Worm (Caenorhabditis elegans) whole organism, young adult: Measurements from ENCODE around the gene capg-2.

Source experiments
- C17E4.6 ChIP-seq: fragments of 200-800 bp; sonication (Bioruptor generic); IDR thresholded peaks from 2 replicates; pipeline ENCODE4 v1.3.6; 2022; ENCODE audit warnings: missing genetic modification reagents, missing genetic modification characterization, missing compliant biosample characterization
- F10E7.11 ChIP-seq: sonication (generic microtip); optimal IDR thresholded peaks from 2 replicates; lab custom pipeline; 2017; ENCODE audit warnings: mild to moderate bottlenecking, missing genetic modification characterization, moderate library complexity, missing compliant biosample characterization
- F22D6.2 ChIP-seq: sonication (generic microtip); optimal IDR thresholded peaks from 2 replicates; lab custom pipeline; 2016; ENCODE audit warnings: mild to moderate bottlenecking, missing genetic modification characterization, missing compliant biosample characterization
- F57A8.1 ChIP-seq: fragments of 200-800 bp; sonication (Bioruptor generic); optimal IDR thresholded peaks from 2 replicates; lab custom pipeline; 2018; ENCODE audit warnings: mild to moderate bottlenecking, missing genetic modification characterization, moderate library complexity, missing compliant biosample characterization
- K12H6.12 ChIP-seq: fragments of 200-800 bp; sonication (Bioruptor generic); optimal IDR thresholded peaks from 2 replicates; lab custom pipeline; 2018; ENCODE audit warnings: mild to moderate bottlenecking, missing genetic modification characterization, missing compliant biosample characterization
- T26A5.8 ChIP-seq: sonication (generic microtip); optimal IDR thresholded peaks from 2 replicates; lab custom pipeline; 2016; ENCODE audit warnings: missing genetic modification characterization, missing compliant biosample characterization
- Y53G8AR.9 ChIP-seq: fragments of 200-800 bp; sonication (Bioruptor generic); conservative IDR thresholded peaks from 2 replicates; pipeline ENCODE4 v1.3.6; 2022; ENCODE audit warnings: missing genetic modification reagents, missing genetic modification characterization, missing compliant biosample characterization
- aptf-2 ChIP-seq: fragments of 200-800 bp; sonication (Bioruptor generic); conservative IDR thresholded peaks from 2 replicates; pipeline ENCODE4 v1.3.6; 2022; ENCODE audit warnings: missing genetic modification reagents, missing genetic modification characterization, missing compliant biosample characterization
- aptf-3 ChIP-seq: fragments of 200-800 bp; sonication (Bioruptor generic); IDR thresholded peaks from 2 replicates; pipeline ENCODE4 v1.3.6; 2022; ENCODE audit warnings: missing genetic modification characterization, missing compliant biosample characterization
- attf-3 ChIP-seq: fragments of 200-800 bp; sonication (Bioruptor generic); conservative IDR thresholded peaks from 2 replicates; pipeline ENCODE4 v1.3.6; 2022; ENCODE audit warnings: missing genetic modification reagents, missing genetic modification characterization, missing compliant biosample characterization
- bed-2 ChIP-seq: fragments of 200-800 bp; sonication (Bioruptor generic); IDR thresholded peaks from 2 replicates; pipeline ENCODE4 v1.3.6; 2022; ENCODE audit warnings: missing genetic modification reagents, missing genetic modification characterization, missing compliant biosample characterization
- ceh-100 ChIP-seq: fragments of 200-800 bp; sonication (Bioruptor generic); IDR thresholded peaks from 2 replicates; pipeline ENCODE4 v1.3.6; 2022; ENCODE audit warnings: missing genetic modification reagents, missing genetic modification characterization, missing compliant biosample characterization
- ceh-40 ChIP-seq: fragments of 200-800 bp; sonication (Bioruptor generic); IDR thresholded peaks from 2 replicates; pipeline ENCODE4 v1.3.6; 2022; ENCODE audit warnings: missing genetic modification characterization, missing compliant biosample characterization
- ceh-79 ChIP-seq: sonication (generic microtip); optimal IDR thresholded peaks from 2 replicates; lab custom pipeline; 2017; ENCODE audit warnings: mild to moderate bottlenecking, missing genetic modification characterization, missing compliant biosample characterization
- efl-1 ChIP-seq: fragments of 150-350 bp; optimal IDR thresholded peaks from 2 replicates; lab custom pipeline; 2014; ENCODE audit warnings: missing biosample characterization, missing genetic modification reagents, missing genetic modification characterization
- egl-18 ChIP-seq: fragments of 200-800 bp; sonication (Bioruptor generic); IDR thresholded peaks from 2 replicates; pipeline ENCODE4 v1.3.6; 2022; ENCODE audit warnings: missing genetic modification reagents, missing genetic modification characterization, missing compliant biosample characterization
- fkh-3 ChIP-seq: sonication (generic microtip); optimal IDR thresholded peaks from 2 replicates; lab custom pipeline; 2016; ENCODE audit warnings: mild to moderate bottlenecking, missing genetic modification characterization, missing compliant biosample characterization
- gei-17 ChIP-seq: fragments of 200-800 bp; sonication (Bioruptor generic); optimal IDR thresholded peaks from 2 replicates; lab custom pipeline; 2018; ENCODE audit warnings: mild to moderate bottlenecking, missing genetic modification characterization, missing compliant biosample characterization
- him-1 ChIP-seq: sonication (generic microtip); optimal IDR thresholded peaks from 2 replicates; lab custom pipeline; 2016; ENCODE audit warnings: missing genotype, missing genetic modification reagents, missing genetic modification characterization, missing compliant biosample characterization
- lin-26 ChIP-seq: fragments of 200-800 bp; sonication (Bioruptor generic); IDR thresholded peaks from 2 replicates; pipeline ENCODE4 v1.3.6; 2022; ENCODE audit warnings: missing genetic modification reagents, missing genetic modification characterization, missing compliant biosample characterization
- lin-54 ChIP-seq: fragments of 200-800 bp; sonication (Bioruptor generic); optimal IDR thresholded peaks from 2 replicates; lab custom pipeline; 2018; ENCODE audit warnings: mild to moderate bottlenecking, missing genetic modification characterization, missing compliant biosample characterization
- lir-1 ChIP-seq: fragments of 200-800 bp; sonication (Bioruptor generic); conservative IDR thresholded peaks from 2 replicates; pipeline ENCODE4 v1.3.6; 2022; ENCODE audit warnings: missing genetic modification reagents, missing genetic modification characterization, missing compliant biosample characterization
- nfya-1 ChIP-seq: sonication (generic microtip); optimal IDR thresholded peaks from 2 replicates; lab custom pipeline; 2017; ENCODE audit warnings: antibody characterized with exemption, missing compliant biosample characterization, missing genetic modification characterization, borderline replicate concordance; ENCODE audit not compliant: insufficient read depth
- nfya-2 ChIP-seq: fragments of 200-800 bp; sonication (Bioruptor generic); IDR thresholded peaks from 2 replicates; pipeline ENCODE4 v1.3.6; 2022; ENCODE audit warnings: missing genetic modification reagents, missing genetic modification characterization, missing compliant biosample characterization
- nfyb-1 ChIP-seq: fragments of 200-800 bp; sonication (Bioruptor generic); IDR thresholded peaks from 2 replicates; pipeline ENCODE4 v1.3.6; 2022; ENCODE audit warnings: missing genetic modification reagents, missing genetic modification characterization, missing compliant biosample characterization
- pbrm-1 ChIP-seq: fragments of 200-800 bp; sonication (Bioruptor generic); IDR thresholded peaks from 2 replicates; pipeline ENCODE4 v1.3.6; 2022; ENCODE audit warnings: missing genetic modification reagents, missing genetic modification characterization, missing compliant biosample characterization
- sea-2 ChIP-seq: fragments of 200-800 bp; sonication (Bioruptor generic); IDR thresholded peaks from 2 replicates; pipeline ENCODE4 v1.3.6; 2022; ENCODE audit warnings: missing genetic modification characterization, missing compliant biosample characterization
- somi-1 ChIP-seq: fragments of 200-800 bp; sonication (Bioruptor generic); optimal IDR thresholded peaks from 2 replicates; lab custom pipeline; 2018; ENCODE audit warnings: mild to moderate bottlenecking, missing genetic modification characterization, missing compliant biosample characterization
- tlf-1 ChIP-seq: fragments of 200-800 bp; sonication (Bioruptor generic); optimal IDR thresholded peaks from 2 replicates; lab custom pipeline; 2018; ENCODE audit warnings: mild to moderate bottlenecking, missing genetic modification characterization, missing compliant biosample characterization
- unc-130 ChIP-seq: sonication (generic microtip); optimal IDR thresholded peaks from 2 replicates; lab custom pipeline; 2016; ENCODE audit warnings: missing genetic modification reagents, missing genetic modification characterization, missing compliant biosample characterization
- xnd-1 ChIP-seq: sonication (generic microtip); optimal IDR thresholded peaks from 2 replicates; lab custom pipeline; 2016; ENCODE audit warnings: missing genotype, missing genetic modification reagents, missing genetic modification characterization, missing compliant biosample characterization
- zfh-2 ChIP-seq: fragments of 200-800 bp; sonication (Bioruptor generic); conservative IDR thresholded peaks from 2 replicates; pipeline ENCODE4 v1.3.6; 2022; ENCODE audit warnings: missing genetic modification reagents, missing genetic modification characterization, missing compliant biosample characterization
- ztf-22 ChIP-seq: fragments of 200-800 bp; sonication (Bioruptor generic); optimal IDR thresholded peaks from 2 replicates; lab custom pipeline; 2018; ENCODE audit warnings: mild to moderate bottlenecking, missing genetic modification characterization, moderate library complexity, missing compliant biosample characterization
- ztf-3 ChIP-seq: fragments of 200-800 bp; sonication (Bioruptor generic); optimal IDR thresholded peaks from 2 replicates; lab custom pipeline; 2018; ENCODE audit warnings: mild to moderate bottlenecking, missing genetic modification characterization, missing compliant biosample characterization
- ztf-6 ChIP-seq: fragments of 200-800 bp; sonication (Bioruptor generic); IDR thresholded peaks from 2 replicates; pipeline ENCODE4 v1.3.6; 2022; ENCODE audit warnings: missing genetic modification reagents, missing genetic modification characterization, missing compliant biosample characterization

Gene capg-2

ce11 chrV:12291587-12291986 lies 19.9 kb downstream of the capg-2 start, which contains the start of the genes srpa-68 and srh-16 (continued):
- TF ChIP-seq bed-2 (GFP tag; lab: Robert Waterston, UW) = no peak
- TF ChIP-seq Y53G8AR.9 (GFP tag; lab: Robert Waterston, UW) = peak; percentile 94
- TF ChIP-seq attf-3 (GFP tag; lab: Robert Waterston, UW) = peak; percentile 80
- no peak for TF ChIP-seq T26A5.8 (tag; lab: Kevin White, UChicago)
- peak; percentile 87 for TF ChIP-seq efl-1 (GFP tag; lab: Kevin White, UChicago)
- no peak for TF ChIP-seq ztf-22 (GFP tag; lab: Kevin White, UChicago)
- peak; percentile 35 for TF ChIP-seq gei-17 (GFP tag; lab: Kevin White, UChicago)
- TF ChIP-seq egl-18 (GFP tag; lab: Robert Waterston, UW) = no peak
- TF ChIP-seq lir-1 = 0 out of 2 replicates have a peak, but pooled peaks have one; percentile 41
- TF ChIP-seq fkh-3 (tag; lab: Kevin White, UChicago) = no peak
- peak; percentile 42; the same call in 1 of the 2 replicates for TF ChIP-seq zfh-2
- peak; percentile 74; the same call in 1 of the 2 replicates for TF ChIP-seq C17E4.6 (GFP tag; lab: Robert Waterston, UW)
- TF ChIP-seq F57A8.1 (GFP tag; lab: Kevin White, UChicago) = no peak
- peak; percentile 97 for TF ChIP-seq lin-54 (GFP tag; lab: Kevin White, UChicago)
- TF ChIP-seq xnd-1 (tag; lab: Kevin White, UChicago) = peak; percentile 59
- no peak for TF ChIP-seq somi-1 (GFP tag; lab: Kevin White, UChicago)
- TF ChIP-seq him-1 (tag; lab: Kevin White, UChicago) = peak; percentile 73
- TF ChIP-seq nfya-1 (tag; lab: Kevin White, UChicago) = no peak
- peak; percentile 23 for TF ChIP-seq unc-130 (GFP tag; lab: Kevin White, UChicago)
- TF ChIP-seq ztf-6 (GFP tag; lab: Robert Waterston, UW) = no peak
- TF ChIP-seq tlf-1 (GFP tag; lab: Kevin White, UChicago) = peak; percentile 80
- TF ChIP-seq F22D6.2 (tag; lab: Kevin White, UChicago) = peak; percentile 50
- TF ChIP-seq nfyb-1 (GFP tag; lab: Robert Waterston, UW) = peak; percentile 85
- peak; percentile 88 for TF ChIP-seq pbrm-1 (GFP tag; lab: Robert Waterston, UW)
- peak; percentile 49 for TF ChIP-seq K12H6.12 (tag; lab: Kevin White, UChicago)
- no peak for TF ChIP-seq nfya-2 (GFP tag; lab: Robert Waterston, UW)
- TF ChIP-seq sea-2 (GFP tag; lab: Robert Waterston, UW) = no peak
- TF ChIP-seq aptf-3 (GFP tag; lab: Robert Waterston, UW) = no peak
- peak; percentile 66 for TF ChIP-seq ceh-100 (GFP tag; lab: Robert Waterston, UW)
- no peak for TF ChIP-seq ceh-40 (GFP tag; lab: Robert Waterston, UW)
- TF ChIP-seq, all 124 proteins: peak for 61

ce11 chrV:12294091-12294490 lies 22.4 kb downstream of the capg-2 start:
- TF ChIP-seq aptf-3 (GFP tag; lab: Robert Waterston, UW) (no peak), ztf-3 (no peak), F10E7.11 (tag; lab: Kevin White, UChicago) (no peak), F57A8.1 (GFP tag; lab: Kevin White, UChicago) (no peak)

ce11 chrV:12295015-12295414 lies 23.3 kb downstream of the capg-2 start:
- TF ChIP-seq ztf-22 (GFP tag; lab: Kevin White, UChicago) = no peak
- no peak for TF ChIP-seq lir-1
- TF ChIP-seq lin-26 (GFP tag; lab: Robert Waterston, UW) = no peak
- TF ChIP-seq ztf-6 (GFP tag; lab: Robert Waterston, UW) = no peak
- TF ChIP-seq pbrm-1 (GFP tag; lab: Robert Waterston, UW) = no peak
- no peak for TF ChIP-seq ceh-79
- no peak for TF ChIP-seq him-1 (tag; lab: Kevin White, UChicago)
- no peak for TF ChIP-seq aptf-2 (GFP tag; lab: Robert Waterston, UW)
